Fruit fly (Drosophila melanogaster): Measurements from ENCODE around the gene comt.
A peak's percentile ranks its signal among the peaks of the same experiment; 100 is the strongest.

Gene comt

DNA sequence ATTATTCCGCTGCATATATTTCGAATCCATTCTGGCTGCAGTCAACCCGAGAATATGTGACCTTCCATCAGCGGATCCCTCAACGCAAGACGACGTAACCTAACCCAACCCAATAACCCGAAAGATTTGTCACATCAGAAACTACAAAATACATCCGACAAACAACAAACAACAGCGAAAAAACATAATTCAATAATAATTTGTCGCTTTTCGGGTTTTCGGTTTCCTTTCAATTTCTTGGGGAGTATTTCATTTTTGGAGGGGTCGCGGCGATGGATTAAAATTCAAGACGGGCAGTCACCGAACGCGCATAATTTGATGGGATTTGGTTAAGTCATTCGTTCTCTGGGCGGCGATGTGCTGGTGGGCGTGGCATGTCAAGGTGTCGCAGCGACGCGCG, 27.8 kb upstream of the comt start:
- TF ChIP-seq CG6808 (GFP tag; optimal IDR thresholded peaks at IDR 0.05) (no peak), svp (GFP tag) (peak; percentile 28), CG32006 (GFP tag; optimal IDR thresholded peaks at IDR 0.05) (no peak)

DNA sequence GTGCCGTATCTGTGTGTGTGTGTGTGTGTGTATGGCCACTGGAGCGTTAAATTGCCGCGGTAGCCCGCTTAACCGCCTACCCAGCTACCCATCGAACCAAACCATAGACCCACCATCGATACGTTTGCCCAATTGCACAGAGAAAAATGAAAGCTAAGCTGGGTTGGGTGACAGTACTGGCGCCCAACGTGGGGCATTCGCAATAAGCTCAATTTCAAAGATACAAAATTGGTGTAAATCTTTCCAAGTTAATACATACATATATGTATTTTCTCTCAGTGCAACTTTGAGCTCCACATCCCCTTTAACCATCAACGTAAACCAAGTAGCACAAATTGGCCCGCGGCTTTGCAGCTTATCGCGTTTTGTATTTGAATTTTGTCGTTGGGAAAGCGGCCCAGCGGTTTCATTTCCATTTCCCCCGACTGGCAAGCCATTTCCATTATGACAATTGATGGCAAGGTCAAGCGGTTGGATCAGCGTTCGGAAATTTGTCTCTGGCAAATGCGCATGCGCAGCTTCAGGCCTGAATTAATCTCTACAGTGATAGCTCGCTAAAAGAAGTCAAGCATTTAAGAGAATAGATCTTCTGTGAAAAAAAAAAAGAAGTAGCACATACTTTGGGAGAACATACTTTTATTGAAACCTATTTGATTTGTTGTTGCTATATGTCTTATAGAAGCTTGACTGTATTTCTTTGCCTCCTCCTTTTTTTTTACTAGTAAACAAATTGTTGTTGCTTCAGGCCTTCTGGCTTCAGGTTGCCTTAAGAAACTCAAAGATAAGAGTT, 26.2 kb upstream of the comt start:
- no peak for TF ChIP-seq CG31627 (GFP tag; optimal IDR thresholded peaks at IDR 0.05)
- no peak for TF ChIP-seq CG16779 (tag; optimal IDR thresholded peaks at IDR 0.05)
- no peak for TF ChIP-seq CG7368 (GFP tag; optimal IDR thresholded peaks at IDR 0.05)
- no peak for TF ChIP-seq CG34406 (GFP tag; optimal IDR thresholded peaks at IDR 0.05)
- TF ChIP-seq achi (GFP tag; optimal IDR thresholded peaks at IDR 0.05) = no peak
- TF ChIP-seq fd59A (GFP tag; optimal IDR thresholded peaks at IDR 0.05) = no peak
- TF ChIP-seq CG11902 (GFP tag; optimal IDR thresholded peaks at IDR 0.05) = no peak
- no peak for TF ChIP-seq Ets21C (GFP tag; optimal IDR thresholded peaks at IDR 0.05)
- TF ChIP-seq CG11294 (GFP tag; IDR thresholded peaks at IDR 0.05) = peak; percentile 65
- peak; percentile 58 for TF ChIP-seq Gug (GFP tag; IDR thresholded peaks at IDR 0.05)
- peak; percentile 61 for TF ChIP-seq Eip78C (GFP tag)
- no peak for TF ChIP-seq CG11762 (GFP tag; optimal IDR thresholded peaks at IDR 0.05; ENCODE audit: insufficient read depth)
- TF ChIP-seq CG9139 (GFP tag; optimal IDR thresholded peaks at IDR 0.05) = no peak
- TF ChIP-seq svp (GFP tag) = peak; percentile 55
- TF ChIP-seq vri (GFP tag; optimal IDR thresholded peaks at IDR 0.05) = no peak
- TF ChIP-seq CG10669 (GFP tag; optimal IDR thresholded peaks at IDR 0.05) = no peak
- TF ChIP-seq acj6 (GFP tag; optimal IDR thresholded peaks at IDR 0.05) = peak; percentile 33
- TF ChIP-seq Sox102F (GFP tag; optimal IDR thresholded peaks at IDR 0.05) = no peak
- TF ChIP-seq Hr4 (GFP tag; optimal IDR thresholded peaks at IDR 0.05) = peak; percentile 68
- TF ChIP-seq CG6276 (GFP tag; optimal IDR thresholded peaks at IDR 0.05) = peak; percentile 21
- peak; percentile 20 for TF ChIP-seq CG10631 (GFP tag; optimal IDR thresholded peaks at IDR 0.05)
- peak; percentile 14 for TF ChIP-seq CG3919 (GFP tag; optimal IDR thresholded peaks at IDR 0.05)
- TF ChIP-seq CG6163 (GFP tag; IDR thresholded peaks at IDR 0.05) = peak; percentile 72
- TF ChIP-seq Eip75B (GFP tag; optimal IDR thresholded peaks at IDR 0.05) = peak; percentile 3
- TF ChIP-seq salr (GFP tag; optimal IDR thresholded peaks at IDR 0.05) = no peak
- no peak for TF ChIP-seq Smox (GFP tag; optimal IDR thresholded peaks at IDR 0.05)
- TF ChIP-seq pdm3 (GFP tag; optimal IDR thresholded peaks at IDR 0.05) = peak; percentile 23
- TF ChIP-seq Sox14 (GFP tag; optimal IDR thresholded peaks at IDR 0.05) = no peak
- TF ChIP-seq ss (GFP tag; optimal IDR thresholded peaks at IDR 0.05) = no peak
- TF ChIP-seq esn (GFP tag; optimal IDR thresholded peaks at IDR 0.05) = no peak
- TF ChIP-seq CG3032 (tag; optimal IDR thresholded peaks at IDR 0.05) = no peak
- TF ChIP-seq Hr39 (GFP tag; optimal IDR thresholded peaks at IDR 0.05) = no peak
- TF ChIP-seq Lpt (GFP tag; optimal IDR thresholded peaks at IDR 0.05) = peak; percentile 5
- TF ChIP-seq CG6808 (GFP tag; optimal IDR thresholded peaks at IDR 0.05) = no peak
- TF ChIP-seq OdsH (GFP tag; optimal IDR thresholded peaks at IDR 0.05) = peak; percentile 12
- peak; percentile 62 for TF ChIP-seq CG15336 (GFP tag; IDR thresholded peaks at IDR 0.05)
- TF ChIP-seq net (GFP tag; optimal IDR thresholded peaks at IDR 0.05) = peak; percentile 22
- TF ChIP-seq CG1621 (tag; optimal IDR thresholded peaks at IDR 0.05) = no peak
- peak; percentile 53 for TF ChIP-seq CG4318 (GFP tag; optimal IDR thresholded peaks at IDR 0.05)
- no peak for TF ChIP-seq CG8632 (GFP tag; optimal IDR thresholded peaks at IDR 0.05)
- peak; percentile 64 for TF ChIP-seq eg (GFP tag; IDR thresholded peaks at IDR 0.05)
- TF ChIP-seq fd85E (GFP tag; optimal IDR thresholded peaks at IDR 0.05) = no peak
- TF ChIP-seq CG6792 (GFP tag; optimal IDR thresholded peaks at IDR 0.05) = peak; percentile 3
- peak; percentile 49; the same call in 1 of the 3 replicates for TF ChIP-seq CG8119 (GFP tag; IDR thresholded peaks at IDR 0.05)
- peak; percentile 68 for TF ChIP-seq CG32006 (GFP tag; optimal IDR thresholded peaks at IDR 0.05)
- no peak for TF ChIP-seq Blimp-1 (GFP tag; optimal IDR thresholded peaks at IDR 0.05)
- peak; percentile 2 for TF ChIP-seq fkh (GFP tag; optimal IDR thresholded peaks at IDR 0.05)
- peak; percentile 7 for TF ChIP-seq lz (GFP tag; optimal IDR thresholded peaks at IDR 0.05)
- TF ChIP-seq dac (GFP tag; optimal IDR thresholded peaks at IDR 0.05) = peak; percentile 61
